Worm (Caenorhabditis elegans): ENCODE data around the gene exl-1.

DNA sequence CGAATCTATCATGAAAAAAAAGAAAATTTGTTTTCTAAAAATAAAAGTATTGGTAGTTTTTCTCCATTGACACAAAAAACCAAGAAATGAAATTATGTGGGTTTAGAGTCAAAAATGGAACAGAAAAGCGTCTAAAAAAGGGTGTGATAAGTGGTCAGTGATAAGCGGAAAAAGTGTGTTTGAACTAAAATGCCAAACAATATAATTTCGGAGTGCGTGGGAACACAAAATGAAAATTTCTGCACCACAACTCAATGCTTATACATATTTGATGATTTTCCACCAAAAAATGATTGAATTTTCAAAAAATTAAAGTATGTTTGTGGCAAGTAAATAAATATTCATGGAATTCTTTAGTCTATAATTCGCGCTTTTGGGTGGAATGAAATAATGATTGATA, 2.2 kb upstream of the exl-1 start:
- TF ChIP-seq snpc-4 (tag; optimal IDR thresholded peaks at IDR 0.05) (no peak), mab-5 (tag; optimal IDR thresholded peaks at IDR 0.05) (no peak), nhr-28 (tag; optimal IDR thresholded peaks at IDR 0.05) (no peak), elt-1 (tag; optimal IDR thresholded peaks at IDR 0.05; ENCODE audit: borderline replicate concordance, insufficient read depth) (no peak), lin-13 (tag; optimal IDR thresholded peaks at IDR 0.05) (no peak), lsy-2 (tag; optimal IDR thresholded peaks at IDR 0.05) (no peak), blmp-1 (tag; optimal IDR thresholded peaks at IDR 0.05) (no peak), unc-120 (tag; optimal IDR thresholded peaks at IDR 0.05; ENCODE audit: poor library complexity, severe bottlenecking) (no peak), ztf-11 (tag; optimal IDR thresholded peaks at IDR 0.05) (no peak), unc-39 (tag; optimal IDR thresholded peaks at IDR 0.05) (no peak), nhr-76 (tag; optimal IDR thresholded peaks at IDR 0.05) (no peak)

Measured in whole organism, mixed stage, embryonic.